Worm (Caenorhabditis elegans) whole organism, L4 larva: Measurements from ENCODE around the gene F59E11.2.

Experiments used
- ZK546.5 ChIP-seq, 2 experiments: sonication (generic microtip); optimal IDR thresholded peaks; 2 replicates each; lab custom pipeline; 2017; ENCODE audit warnings: missing biosample characterization in 2 of 2, missing genetic modification characterization in 2 of 2
- ceh-82 ChIP-seq: sonication (generic microtip); optimal IDR thresholded peaks from 2 replicates; lab custom pipeline; 2017; ENCODE audit warnings: missing biosample characterization, missing genetic modification characterization
- lin-13 ChIP-seq: fragments of 150-350 bp; optimal IDR thresholded peaks from 2 replicates; lab custom pipeline; 2014; ENCODE audit warnings: missing biosample characterization, missing genetic modification reagents, missing genetic modification characterization
- lsy-2 ChIP-seq, 2 experiments: fragments of 150-350 bp in 1 of 2; sonication (generic microtip) in 1 of 2; optimal IDR thresholded peaks; 2 replicates each; lab custom pipeline; 2014 to 2017; ENCODE audit warnings: missing biosample characterization in 2 of 2, missing genetic modification characterization in 2 of 2
- mdl-1 ChIP-seq, 2 experiments: fragments of 150-350 bp in 1 of 2; sonication (generic microtip) in 1 of 2; optimal IDR thresholded peaks; 2 replicates each; lab custom pipeline; 2014 to 2017; ENCODE audit warnings: missing biosample characterization in 2 of 2, missing genetic modification characterization in 2 of 2
- nhr-76 ChIP-seq: fragments of 150-350 bp; optimal IDR thresholded peaks from 2 replicates; lab custom pipeline; 2014; ENCODE audit warnings: missing biosample characterization, missing genetic modification characterization
- skn-1 ChIP-seq: fragments of 150-350 bp; optimal IDR thresholded peaks from 2 replicates; lab custom pipeline; 2014; ENCODE audit warnings: missing biosample characterization, missing genetic modification characterization
- snpc-4 ChIP-seq: fragments of 150-350 bp; optimal IDR thresholded peaks from 2 replicates; lab custom pipeline; 2014; ENCODE audit warnings: missing biosample characterization, missing genetic modification characterization
- unc-62 ChIP-seq, 3 experiments: fragments of 150-350 bp in 1 of 3; sonication (generic microtip); optimal IDR thresholded peaks in 2 of 3; peaks in 1 of 3; 1 replicate in 1 of 3; 2 replicates in 2 of 3; lab custom pipeline; 2014 to 2017; ENCODE audit warnings: missing biosample characterization in 3 of 3, missing genetic modification characterization in 3 of 3, missing genetic modification reagents in 3 of 3, missing genotype in 1 of 3
- zag-1 ChIP-seq: fragments of 150-350 bp; optimal IDR thresholded peaks from 2 replicates; lab custom pipeline; 2014; ENCODE audit warnings: missing biosample characterization, missing genetic modification characterization

DNA sequence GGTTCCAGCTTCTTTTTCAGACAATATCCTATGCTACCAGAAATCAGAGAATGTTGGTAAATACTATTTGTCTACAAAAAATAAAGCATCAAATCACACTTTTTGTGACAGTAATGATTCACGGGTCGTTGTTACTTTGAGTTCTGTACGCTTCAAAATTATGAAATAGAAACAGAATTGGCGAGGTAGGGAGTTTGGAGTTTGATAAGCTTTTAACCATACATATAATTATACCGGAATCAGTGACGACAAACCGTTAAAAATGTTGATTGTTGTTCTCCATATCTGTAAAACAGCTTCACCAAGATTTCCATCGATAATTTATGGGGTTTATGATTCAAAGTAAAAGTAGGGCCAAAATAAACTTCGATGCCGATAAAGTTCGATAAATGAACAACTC is 23.4 kb upstream of the F59E11.2 start:
- TF ChIP-seq lin-13 (GFP tag; lab: Kevin White, UChicago) (no peak), nhr-76 (tag; lab: Kevin White, UChicago) (no peak), zag-1 (no peak), unc-62 (GFP tag; optimal IDR thresholded peaks at IDR 0.05 in 1 of 2; lab: Kevin White, UChicago) (no peak), unc-62 (tag; optimal IDR thresholded peaks at IDR 0.05; lab: Kevin White, UChicago) (no peak), ceh-82 (tag; lab: Kevin White, UChicago) (no peak), skn-1 (no peak), snpc-4 (tag; lab: Kevin White, UChicago) (no peak), ZK546.5 (tag; optimal IDR thresholded peaks at IDR 0.05; lab: Kevin White, UChicago) (no peak), mdl-1 (tag; optimal IDR thresholded peaks at IDR 0.05; lab: Kevin White, UChicago) (no peak), lsy-2 (tag; optimal IDR thresholded peaks at IDR 0.05; lab: Kevin White, UChicago) (no peak)
